Worm (Caenorhabditis elegans): ENCODE results near the gene oac-58.
"Not testable (repeated sequence)": the region's sequence is repeated elsewhere in the genome, so short reads cannot be mapped to it uniquely, and the experiment has no call there.

DNA sequence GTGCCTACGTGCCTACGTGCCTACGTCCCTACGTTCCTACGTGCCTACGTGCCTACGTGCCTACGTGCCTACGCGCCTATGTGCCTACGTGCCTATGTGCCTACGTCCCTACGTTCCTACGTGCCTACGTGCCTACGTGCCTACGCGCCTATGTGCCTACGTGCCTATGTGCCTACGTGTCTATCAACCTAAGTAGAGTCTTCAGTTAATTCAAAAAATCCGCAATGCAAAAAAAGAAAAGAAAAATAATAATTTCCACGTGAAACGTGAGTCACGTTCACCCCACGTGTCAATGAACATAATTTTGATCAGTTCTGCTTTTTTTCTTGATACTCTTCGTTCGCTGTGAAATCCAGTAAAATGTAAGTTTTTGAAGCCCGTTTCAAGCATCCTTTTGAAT is 15.4 kb upstream of the oac-58 start, which contains the start of gene F19B6.3:
- TF ChIP-seq mdl-1 (tag; optimal IDR thresholded peaks at IDR 0.05); F37D6.2 (tag; optimal IDR thresholded peaks at IDR 0.05); egl-27 (tag; optimal IDR thresholded peaks at IDR 0.05); nhr-25 (tag; optimal IDR thresholded peaks at IDR 0.05; ENCODE audit: borderline replicate concordance, insufficient read depth); unc-62 (GFP tag; optimal IDR thresholded peaks at IDR 0.05 in 1 of 2); unc-62 (tag; optimal IDR thresholded peaks at IDR 0.05); ceh-82 (tag; optimal IDR thresholded peaks at IDR 0.05): not testable (repeated sequence)
